Worm (Caenorhabditis elegans) whole organism, L3 larva: ENCODE data around the gene srx-10.

ENCODE experiments used
- R02D3.7 ChIP-seq: fragments of 150-350 bp; optimal IDR thresholded peaks from 2 replicates; lab custom pipeline; 2014; ENCODE audit warnings: missing biosample characterization, missing genetic modification characterization
- aly-2 ChIP-seq: fragments of 150-350 bp; optimal IDR thresholded peaks from 2 replicates; lab custom pipeline; 2014; ENCODE audit warnings: missing biosample characterization, missing genetic modification characterization
- ama-1 ChIP-seq: fragments of 150-350 bp; optimal IDR thresholded peaks from 2 replicates; lab custom pipeline; 2018
- ceh-16 ChIP-seq: sonication (generic microtip); optimal IDR thresholded peaks from 2 replicates; lab custom pipeline; 2017; ENCODE audit warnings: missing biosample characterization, missing genetic modification characterization
- ceh-28 ChIP-seq: fragments of 150-350 bp; optimal IDR thresholded peaks from 2 replicates; lab custom pipeline; 2014; ENCODE audit warnings: missing biosample characterization, missing genetic modification reagents, missing genetic modification characterization
- ceh-82 ChIP-seq: fragments of 150-350 bp; optimal IDR thresholded peaks from 2 replicates; lab custom pipeline; 2014; ENCODE audit warnings: missing biosample characterization, missing genetic modification characterization
- ceh-9 ChIP-seq: sonication (generic microtip); optimal IDR thresholded peaks from 2 replicates; lab custom pipeline; 2018; ENCODE audit warnings: missing biosample characterization, missing genetic modification characterization
- daf-12 ChIP-seq: fragments of 150-350 bp; optimal IDR thresholded peaks from 2 replicates; lab custom pipeline; 2014; ENCODE audit warnings: missing biosample characterization, missing genetic modification reagents, missing genetic modification characterization
- egl-27 ChIP-seq: sonication (generic microtip); optimal IDR thresholded peaks from 4 replicates; lab custom pipeline; 2017; ENCODE audit warnings: missing biosample characterization, missing genetic modification reagents, missing genetic modification characterization
- egl-5 ChIP-seq: fragments of 150-350 bp; optimal IDR thresholded peaks from 2 replicates; lab custom pipeline; 2017; ENCODE audit warnings: missing biosample characterization, missing genetic modification reagents, missing genetic modification characterization, inconsistent platforms
- elt-1 ChIP-seq: fragments of 150-350 bp; optimal IDR thresholded peaks from 2 replicates; lab custom pipeline; 2014; ENCODE audit warnings: missing biosample characterization, missing genetic modification characterization
- elt-2 ChIP-seq: sonication (generic microtip); optimal IDR thresholded peaks from 2 replicates; lab custom pipeline; 2016; ENCODE audit warnings: missing genetic modification reagents, mild to moderate bottlenecking, missing genetic modification characterization, missing compliant biosample characterization
- elt-3 ChIP-seq, 3 experiments: fragments of 150-350 bp in 1 of 3; sonication (generic microtip) in 2 of 3; optimal IDR thresholded peaks; 2 replicates in 2 of 3; 4 replicates in 1 of 3; lab custom pipeline; 2014 to 2017; ENCODE audit warnings: missing biosample characterization in 3 of 3, missing genetic modification characterization in 3 of 3
- fkh-10 ChIP-seq: sonication (generic microtip); optimal IDR thresholded peaks from 2 replicates; lab custom pipeline; 2017; ENCODE audit warnings: missing biosample characterization, missing genetic modification reagents, missing genetic modification characterization
- hmg-11 ChIP-seq: sonication (generic microtip); optimal IDR thresholded peaks from 2 replicates; lab custom pipeline; 2016; ENCODE audit warnings: missing genetic modification characterization, missing compliant biosample characterization
- jun-1 ChIP-seq: fragments of 150-350 bp; optimal IDR thresholded peaks from 2 replicates; lab custom pipeline; 2014; ENCODE audit warnings: missing biosample characterization, missing genetic modification reagents, missing genetic modification characterization
- lin-15B ChIP-seq: fragments of 150-350 bp; optimal IDR thresholded peaks from 2 replicates; lab custom pipeline; 2014; ENCODE audit warnings: missing biosample characterization, missing genetic modification characterization
- lin-39 ChIP-seq: fragments of 150-350 bp; optimal IDR thresholded peaks from 2 replicates; lab custom pipeline; 2018; ENCODE audit warnings: missing biosample characterization, missing genetic modification reagents, missing genetic modification characterization
- lsy-12 ChIP-seq: sonication (generic microtip); optimal IDR thresholded peaks from 2 replicates; lab custom pipeline; 2016; ENCODE audit warnings: mild to moderate bottlenecking, missing genetic modification characterization, missing compliant biosample characterization
- mdl-1 ChIP-seq: fragments of 150-350 bp; optimal IDR thresholded peaks from 2 replicates; lab custom pipeline; 2014; ENCODE audit warnings: missing biosample characterization, missing genetic modification characterization
- mml-1 ChIP-seq: fragments of 150-350 bp; sonication (generic microtip); optimal IDR thresholded peaks from 3 replicates; lab custom pipeline; 2014; ENCODE audit warnings: missing biosample characterization, missing genetic modification characterization
- nfya-1 ChIP-seq: sonication (generic microtip); optimal IDR thresholded peaks from 2 replicates; lab custom pipeline; 2017; ENCODE audit warnings: missing genetic modification characterization, mild to moderate bottlenecking, missing compliant biosample characterization, antibody characterized with exemption, moderate library complexity; ENCODE audit not compliant: insufficient read depth
- nhr-11 ChIP-seq: fragments of 150-350 bp; optimal IDR thresholded peaks from 2 replicates; lab custom pipeline; 2014; ENCODE audit warnings: missing biosample characterization, missing genetic modification characterization
- nhr-237 ChIP-seq: fragments of 150-350 bp; optimal IDR thresholded peaks from 2 replicates; lab custom pipeline; 2014; ENCODE audit warnings: missing biosample characterization, missing genetic modification characterization
- nhr-25 ChIP-seq: sonication (generic microtip); optimal IDR thresholded peaks from 2 replicates; lab custom pipeline; 2017; ENCODE audit warnings: missing biosample characterization, missing genetic modification characterization
- nhr-28 ChIP-seq: fragments of 150-350 bp; optimal IDR thresholded peaks from 2 replicates; lab custom pipeline; 2014; ENCODE audit warnings: missing biosample characterization, missing genetic modification characterization
- nhr-43 ChIP-seq: sonication (generic microtip); optimal IDR thresholded peaks from 2 replicates; lab custom pipeline; 2016; ENCODE audit warnings: mild to moderate bottlenecking, missing genetic modification characterization, missing compliant biosample characterization; ENCODE audit not compliant: poor library complexity, severe bottlenecking
- nhr-76 ChIP-seq: fragments of 150-350 bp; sonication (generic microtip); optimal IDR thresholded peaks from 5 replicates; lab custom pipeline; 2014; ENCODE audit warnings: missing biosample characterization, missing genetic modification characterization
- nhr-77 ChIP-seq: fragments of 150-350 bp; optimal IDR thresholded peaks from 2 replicates; lab custom pipeline; 2014; ENCODE audit warnings: missing biosample characterization, missing genetic modification characterization
- pha-4 ChIP-seq: fragments of 150-350 bp; optimal IDR thresholded peaks from 2 replicates; lab custom pipeline; 2014; ENCODE audit warnings: missing biosample characterization, missing genetic modification reagents, missing genetic modification characterization
- pqm-1 ChIP-seq: fragments of 150-350 bp; optimal IDR thresholded peaks from 2 replicates; lab custom pipeline; 2017; ENCODE audit warnings: missing biosample characterization, missing genetic modification characterization, inconsistent platforms
- sea-2 ChIP-seq: fragments of 150-350 bp; sonication (generic microtip); optimal IDR thresholded peaks from 4 replicates; lab custom pipeline; 2014; ENCODE audit warnings: missing biosample characterization, missing genetic modification reagents, missing genetic modification characterization
- tbx-2 ChIP-seq: sonication (generic microtip); optimal IDR thresholded peaks from 2 replicates; lab custom pipeline; 2016; ENCODE audit warnings: mild to moderate bottlenecking, missing genetic modification characterization, missing compliant biosample characterization
- unc-39 ChIP-seq: sonication (generic microtip); optimal IDR thresholded peaks from 4 replicates; lab custom pipeline; 2017; ENCODE audit warnings: missing biosample characterization, missing genetic modification characterization
- unc-62 ChIP-seq: fragments of 150-350 bp; sonication (generic microtip); optimal IDR thresholded peaks from 4 replicates; lab custom pipeline; 2014; ENCODE audit warnings: missing biosample characterization, missing genetic modification reagents, missing genetic modification characterization
- zag-1 ChIP-seq: fragments of 150-350 bp; optimal IDR thresholded peaks from 2 replicates; lab custom pipeline; 2014; ENCODE audit warnings: missing biosample characterization, missing genetic modification characterization
- ztf-11 ChIP-seq: fragments of 150-350 bp; optimal IDR thresholded peaks from 2 replicates; lab custom pipeline; 2014; ENCODE audit warnings: missing biosample characterization, missing genetic modification characterization
- ztf-4 ChIP-seq: fragments of 150-350 bp; optimal IDR thresholded peaks from 2 replicates; lab custom pipeline; 2014; ENCODE audit warnings: missing biosample characterization, missing genetic modification characterization

srx-10 gene

ce11 chrV:13946385-13947019 is at the start of gene srx-10, which contains the start of gene clec-226:
TSS of gene srx-10 (minus strand) at chrV:13946485.
TSS of gene clec-226 (plus strand) at chrV:13946969.
- TF ChIP-seq ama-1 (lab: Kevin White, UChicago) (no peak), ceh-82 (tag; lab: Kevin White, UChicago) (no peak), elt-2 (no peak), nhr-76 (tag; lab: Kevin White, UChicago) (no peak), lsy-12 (tag; lab: Kevin White, UChicago) (no peak), ztf-4 (tag; lab: Kevin White, UChicago) (no peak), unc-39 (tag; lab: Kevin White, UChicago) (no peak), sea-2 (GFP tag; lab: Kevin White, UChicago) (no peak), nfya-1 (tag; lab: Kevin White, UChicago) (no peak), egl-5 (tag; lab: Kevin White, UChicago) (no peak), nhr-28 (no peak)
- TF ChIP-seq, all 47 proteins: peak for 0

- TF ChIP-seq nhr-11 (no peak), egl-27 (no peak), lsy-12 (tag; lab: Kevin White, UChicago) (no peak), nhr-76 (tag; lab: Kevin White, UChicago) (no peak), nhr-28 (no peak), tbx-2 (tag; lab: Kevin White, UChicago) (no peak), nhr-25 (tag; lab: Kevin White, UChicago) (no peak), ceh-28 (tag; lab: Kevin White, UChicago) (no peak), ceh-16 (tag; lab: Kevin White, UChicago) (no peak), aly-2 (tag; lab: Kevin White, UChicago) (no peak)
Measured at ce11 chrV:13993478-13993877, 47.2 kb upstream of the srx-10 start.

ce11 chrV:13992485-13992884 is 46.2 kb upstream of the srx-10 start, which contains the start of gene droe-4:
TSS of gene droe-4 (plus strand) at chrV:13992656.
- TF ChIP-seq ceh-9 (tag; lab: Kevin White, UChicago) (no peak), ztf-11 (no peak), ceh-16 (tag; lab: Kevin White, UChicago) (no peak), fkh-10 (GFP tag; lab: Kevin White, UChicago) (no peak), ceh-82 (tag; lab: Kevin White, UChicago) (no peak), nhr-28 (no peak), unc-39 (tag; lab: Kevin White, UChicago) (no peak), pqm-1 (no peak), lin-39 (tag; lab: Kevin White, UChicago) (no peak), lin-15B (tag; lab: Kevin White, UChicago) (no peak), elt-1 (tag; lab: Kevin White, UChicago) (no peak), nhr-237 (no peak), daf-12 (tag; lab: Kevin White, UChicago) (no peak), mml-1 (no peak)

DNA sequence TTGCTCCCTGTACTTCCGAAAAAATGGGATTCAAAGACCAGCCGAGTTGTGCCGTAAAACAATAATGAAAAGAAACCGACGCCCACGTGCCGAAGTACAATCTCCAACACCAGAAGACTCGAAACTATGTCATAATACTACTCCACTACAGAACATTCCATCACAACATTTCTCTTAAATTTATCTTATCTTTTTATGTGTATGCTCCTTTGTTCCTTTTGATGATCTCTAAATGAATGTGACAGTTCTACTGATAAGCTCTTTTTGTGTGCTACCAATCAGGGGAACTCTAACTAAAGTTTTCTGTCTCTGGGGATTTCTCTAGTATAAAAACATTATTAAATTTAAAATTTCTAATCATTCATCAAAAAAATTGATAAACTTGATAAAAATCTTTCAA is 40.5 kb upstream of the srx-10 start:
- no peak for TF ChIP-seq nhr-76 (tag; lab: Kevin White, UChicago)
- TF ChIP-seq pha-4 (tag; lab: Kevin White, UChicago) = peak; percentile 41
- TF ChIP-seq jun-1 = peak; percentile 30
- no peak for TF ChIP-seq elt-3 (tag; optimal IDR thresholded peaks at IDR 0.05; lab: Kevin White, UChicago)
- no peak for TF ChIP-seq ztf-4 (tag; lab: Kevin White, UChicago)
- TF ChIP-seq nhr-11 = no peak
- no peak for TF ChIP-seq hmg-11
- no peak for TF ChIP-seq nhr-28
- no peak for TF ChIP-seq nhr-43 (tag; lab: Kevin White, UChicago)
- peak; percentile 96 for TF ChIP-seq elt-2
- TF ChIP-seq daf-12 (tag; lab: Kevin White, UChicago) = no peak
- no peak for TF ChIP-seq zag-1 (tag; lab: Kevin White, UChicago)
- TF ChIP-seq tbx-2 (tag; lab: Kevin White, UChicago) = no peak
- peak; percentile 45 for TF ChIP-seq lsy-12 (tag; lab: Kevin White, UChicago)
- TF ChIP-seq pqm-1 = peak; percentile 47
- no peak for TF ChIP-seq R02D3.7 (tag; lab: Kevin White, UChicago)
- TF ChIP-seq nhr-77 (tag; lab: Kevin White, UChicago) = no peak
- no peak for TF ChIP-seq ztf-11
- peak; percentile 37 for TF ChIP-seq nfya-1 (tag; lab: Kevin White, UChicago)
- TF ChIP-seq mdl-1 (tag; lab: Kevin White, UChicago) = no peak
- no peak for TF ChIP-seq unc-62 (GFP tag; lab: Kevin White, UChicago)
- no peak for TF ChIP-seq sea-2 (GFP tag; lab: Kevin White, UChicago)
- no peak for TF ChIP-seq egl-5 (tag; lab: Kevin White, UChicago)
